Worm (Caenorhabditis elegans): ENCODE measurements around the gene sid-5.

sid-5 gene

ce11 chrX:6894104-6894503, 10.4 kb upstream of the sid-5 start:
- no peak for TF ChIP-seq unc-62 (GFP tag; optimal IDR thresholded peaks at IDR 0.05)

ce11 chrX:6899848-6900247, 4.7 kb upstream of the sid-5 start, which contains the start of gene F14B8.4:
TSS of gene F14B8.4 (minus strand) at chrX:6899948.
- no peak for TF ChIP-seq unc-62 (GFP tag; optimal IDR thresholded peaks at IDR 0.05)

ce11 chrX:6901078-6901477, 3.4 kb upstream of the sid-5 start, which contains the start of gene pes-23:
TSS of gene pes-23 (plus strand) at chrX:6901378.
- no peak for TF ChIP-seq unc-62 (GFP tag; optimal IDR thresholded peaks at IDR 0.05)

- no peak for TF ChIP-seq unc-62 (GFP tag; optimal IDR thresholded peaks at IDR 0.05)
These were observed 1.6 kb upstream of the sid-5 start for ce11 chrX:6902958-6903357.

- no peak for TF ChIP-seq unc-62 (GFP tag; optimal IDR thresholded peaks at IDR 0.05)
These were observed 1.1 kb downstream of the sid-5 start for ce11 chrX:6905581-6905980.

ce11 chrX:6913989-6914388, 9.5 kb downstream of the sid-5 start, which contains the start of gene nhx-4:
TSS of gene nhx-4 (plus strand) at chrX:6914289.
- no peak for TF ChIP-seq unc-62 (GFP tag; optimal IDR thresholded peaks at IDR 0.05)

- no peak for TF ChIP-seq unc-62 (GFP tag; optimal IDR thresholded peaks at IDR 0.05)
These were observed 10.8 kb downstream of the sid-5 start for ce11 chrX:6915279-6915678.

ce11 chrX:6916150-6916549, 11.6 kb downstream of the sid-5 start:
- TF ChIP-seq unc-62 (GFP tag; optimal IDR thresholded peaks at IDR 0.05): no peak

ce11 chrX:6920132-6920531, 15.6 kb downstream of the sid-5 start:
- no peak for TF ChIP-seq unc-62 (GFP tag; optimal IDR thresholded peaks at IDR 0.05)

- TF ChIP-seq unc-62 (GFP tag; optimal IDR thresholded peaks at IDR 0.05): no peak
These were observed 19.9 kb downstream of the sid-5 start, which contains the start of gene otpl-3 for ce11 chrX:6924461-6924860. TSS of gene otpl-3 (minus strand) at chrX:6924764.

ce11 chrX:6926952-6927351, 22.4 kb downstream of the sid-5 start:
- TF ChIP-seq unc-62 (GFP tag; optimal IDR thresholded peaks at IDR 0.05): no peak

- TF ChIP-seq unc-62 (GFP tag; optimal IDR thresholded peaks at IDR 0.05): no peak
These were observed 24.1 kb downstream of the sid-5 start, which contains the start of gene F14B8.5 for ce11 chrX:6928578-6928977. TSS of gene F14B8.5 (minus strand) at chrX:6928704.

- TF ChIP-seq unc-62 (GFP tag; optimal IDR thresholded peaks at IDR 0.05): no peak
These were observed 27.6 kb downstream of the sid-5 start, which contains the start of gene F14B8.6 for ce11 chrX:6932134-6932533. TSS of gene F14B8.6 (minus strand) at chrX:6932425.

- TF ChIP-seq unc-62 (GFP tag; optimal IDR thresholded peaks at IDR 0.05): no peak
These were observed 29.9 kb downstream of the sid-5 start for ce11 chrX:6934453-6934852.

ce11 chrX:6935430-6935829, 30.9 kb downstream of the sid-5 start, which contains the start of gene C16E9.2:
TSS of gene C16E9.2 (plus strand) at chrX:6935730.
- TF ChIP-seq unc-62 (GFP tag; optimal IDR thresholded peaks at IDR 0.05): no peak

- no peak for TF ChIP-seq unc-62 (GFP tag; optimal IDR thresholded peaks at IDR 0.05)
These were observed 33.2 kb downstream of the sid-5 start for ce11 chrX:6937742-6938141.

ce11 chrX:6939917-6940316, 35.4 kb downstream of the sid-5 start, which contains the start of gene C16E9.1:
TSS of gene C16E9.1 (plus strand) at chrX:6940217.
- TF ChIP-seq unc-62 (GFP tag; optimal IDR thresholded peaks at IDR 0.05): no peak

- no peak for TF ChIP-seq unc-62 (GFP tag; optimal IDR thresholded peaks at IDR 0.05)
These were observed 36.3 kb downstream of the sid-5 start for ce11 chrX:6940775-6941174.
